Worm (Caenorhabditis elegans): ENCODE results near the gene gln-1.
A peak's percentile ranks its signal among the peaks of the same experiment; 100 is the strongest.

The gln-1 gene

DNA sequence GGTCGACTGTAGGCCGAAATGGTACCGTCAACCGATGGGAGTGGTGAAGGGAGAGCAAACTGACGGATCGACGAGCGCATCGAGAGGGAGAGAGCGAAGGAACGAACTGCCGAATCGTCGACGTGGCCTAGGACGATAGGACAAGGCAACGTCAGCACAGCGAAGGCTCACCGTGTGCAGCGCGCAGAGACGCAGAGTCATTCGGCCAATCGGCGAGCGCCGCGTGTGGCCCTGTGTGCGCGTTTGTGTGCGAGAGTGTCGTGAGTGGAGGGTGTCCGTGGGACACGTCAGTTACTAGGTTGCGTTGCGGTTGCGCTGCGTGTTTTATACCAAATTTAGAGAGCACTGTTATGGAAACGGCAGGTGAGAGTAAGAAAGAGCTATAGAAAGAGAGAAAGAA is 33.9 kb downstream of the gln-1 start, which contains the start of gene hsp-3 (continued):
- TF ChIP-seq dve-1 (tag; optimal IDR thresholded peaks at IDR 0.05; ENCODE audit: insufficient read depth) (peak; percentile 99), nhr-237 (tag; optimal IDR thresholded peaks at IDR 0.05) (peak; percentile 32), ama-1 (optimal IDR thresholded peaks at IDR 0.05) (no peak), arid-1 (GFP tag; conservative IDR thresholded peaks at IDR 0.05) (peak; percentile 97), spr-3 (GFP tag; optimal IDR thresholded peaks at IDR 0.05) (peak; percentile 85), ceh-82 (tag; optimal IDR thresholded peaks at IDR 0.05) (no peak), ceh-28 (tag; optimal IDR thresholded peaks at IDR 0.05) (peak; percentile 2), tag-97 (GFP tag; IDR thresholded peaks at IDR 0.05) (no peak), dpl-1 (GFP tag; optimal IDR thresholded peaks at IDR 0.05) (peak; percentile 79), fos-1 (tag; optimal IDR thresholded peaks at IDR 0.05) (peak; percentile 29), cey-2 (tag; optimal IDR thresholded peaks at IDR 0.05; ENCODE audit: borderline replicate concordance, insufficient read depth) (no peak), unc-39 (tag; optimal IDR thresholded peaks at IDR 0.05) (no peak), egl-27 (tag; optimal IDR thresholded peaks at IDR 0.05) (no peak), zip-2 (tag; optimal IDR thresholded peaks at IDR 0.05) (no peak), daf-16 (GFP tag; optimal IDR thresholded peaks at IDR 0.05) (peak; percentile 69 to 91), daf-16 (tag; optimal IDR thresholded peaks at IDR 0.05) (peak; percentile 79), mdt-29 (GFP tag; IDR thresholded peaks at IDR 0.05) (peak; percentile 95), snpc-4 (tag; optimal IDR thresholded peaks at IDR 0.05) (peak; percentile 37), nhr-102 (tag; optimal IDR thresholded peaks at IDR 0.05) (peak; percentile 95), lir-3 (tag; optimal IDR thresholded peaks at IDR 0.05) (peak; percentile 63), set-16 (GFP tag; IDR thresholded peaks at IDR 0.05) (peak; percentile 100), daf-19 (GFP tag; conservative IDR thresholded peaks at IDR 0.05) (no peak), lin-29 (GFP tag; IDR thresholded peaks at IDR 0.05) (peak; percentile 83), saeg-2 (GFP tag; IDR thresholded peaks at IDR 0.05) (peak; percentile 96), nhr-41 (GFP tag; IDR thresholded peaks at IDR 0.05) (peak; percentile 97), duxl-1 (tag; optimal IDR thresholded peaks at IDR 0.05; ENCODE audit: poor library complexity) (peak; percentile 86), attf-4 (tag; optimal IDR thresholded peaks at IDR 0.05) (no peak), snpc-1.2 (GFP tag; IDR thresholded peaks at IDR 0.05) (no peak), mxl-2 (GFP tag; conservative IDR thresholded peaks at IDR 0.05) (peak; percentile 67), jun-1 (tag; optimal IDR thresholded peaks at IDR 0.05) (peak; percentile 92), F26F4.8 (GFP tag; conservative IDR thresholded peaks at IDR 0.05) (no peak), daf-8 (GFP tag; IDR thresholded peaks at IDR 0.05) (peak; percentile 79), zfp-3 (GFP tag; conservative IDR thresholded peaks at IDR 0.05) (peak; percentile 94), Y105C5A.15 (GFP tag; IDR thresholded peaks at IDR 0.05) (no peak), skn-1 (tag; optimal IDR thresholded peaks at IDR 0.05) (no peak), dmd-8 (GFP tag; IDR thresholded peaks at IDR 0.05) (no peak), F37D6.2 (tag; optimal IDR thresholded peaks at IDR 0.05) (peak; percentile 92), ZK337.2 (GFP tag; IDR thresholded peaks at IDR 0.05) (no peak), mdl-1 (tag; optimal IDR thresholded peaks at IDR 0.05) (peak in 1 of 2 experiments; percentile 87), hmg-1.1 (GFP tag; IDR thresholded peaks at IDR 0.05) (peak; percentile 98), lin-13 (GFP tag; optimal IDR thresholded peaks at IDR 0.05) (peak; percentile 96), nhr-11 (tag; optimal IDR thresholded peaks at IDR 0.05) (peak; percentile 94), nhr-10 (tag; optimal IDR thresholded peaks at IDR 0.05) (peak; percentile 66), ces-1 (GFP tag; optimal IDR thresholded peaks at IDR 0.05) (no peak), nhr-48 (tag; optimal IDR thresholded peaks at IDR 0.05) (peak; percentile 91), aha-1 (tag) (peak; percentile 99), ceh-44 (GFP tag; IDR thresholded peaks at IDR 0.05) (no peak), php-3 (GFP tag; IDR thresholded peaks at IDR 0.05) (peak; percentile 95), Y75B8A.6 (GFP tag; IDR thresholded peaks at IDR 0.05) (peak; percentile 56; the same call in 1 of the 2 replicates), spr-1 (tag; optimal IDR thresholded peaks at IDR 0.05) (peak; percentile 88), nhr-6 (tag; optimal IDR thresholded peaks at IDR 0.05) (peak; percentile 96), nhr-42 (GFP tag; IDR thresholded peaks at IDR 0.05) (peak; percentile 96), lin-15B (tag; optimal IDR thresholded peaks at IDR 0.05) (peak; percentile 54)
